Worm (Caenorhabditis elegans): ENCODE measurements around the gene clhm-1.

ce11 chrII:6883716-6884115 is 12.9 kb upstream of the clhm-1 start, which contains the start of gene pmp-1:
- no peak for TF ChIP-seq drap-1 (GFP tag; optimal IDR thresholded peaks at IDR 0.05)
- TF ChIP-seq elt-1 (tag; optimal IDR thresholded peaks at IDR 0.05; ENCODE audit: borderline replicate concordance, insufficient read depth): no peak
- TF ChIP-seq sptf-1 (tag; optimal IDR thresholded peaks at IDR 0.05): no peak
- TF ChIP-seq elt-3 (tag; optimal IDR thresholded peaks at IDR 0.05): no peak
- no peak for TF ChIP-seq zip-8 (tag; optimal IDR thresholded peaks at IDR 0.05)
- TF ChIP-seq ztf-11 (tag; optimal IDR thresholded peaks at IDR 0.05): no peak
- TF ChIP-seq nhr-237 (tag; optimal IDR thresholded peaks at IDR 0.05): no peak
- no peak for TF ChIP-seq pha-4 (tag; optimal IDR thresholded peaks at IDR 0.05)
- no peak for TF ChIP-seq mep-1 (tag; optimal IDR thresholded peaks at IDR 0.05)
- TF ChIP-seq nhr-28 (tag; optimal IDR thresholded peaks at IDR 0.05): no peak
- no peak for TF ChIP-seq nhr-76 (tag; optimal IDR thresholded peaks at IDR 0.05)

All from whole organism, mixed stage, embryonic.